Fruit fly (Drosophila melanogaster) whole organism, embryonic: ENCODE measurements around the gene tweek.

Source experiments
- CG5953 ChIP-seq: fragments of 200-800 bp; sonication (Bioruptor generic); IDR thresholded peaks from 2 replicates; pipeline ENCODE4 v1.3.6; 2022; ENCODE audit warnings: missing biosample characterization, missing genetic modification characterization
- Oaz ChIP-seq: fragments of 200-800 bp; sonication (Bioruptor generic); IDR thresholded peaks from 2 replicates; pipeline ENCODE4 v1.3.6; 2022; ENCODE audit warnings: missing biosample characterization, missing genetic modification characterization
- Rfx ChIP-seq: fragments of 200-800 bp; sonication (Bioruptor generic); IDR thresholded peaks from 2 replicates; pipeline ENCODE4 v1.3.6; 2022; ENCODE audit warnings: missing biosample characterization, missing genetic modification characterization
- Stat92E ChIP-seq, 3 experiments: fragments of >200 bp in 2 of 3; fragments of 200-800 bp in 1 of 3; sonication (Bioruptor generic) in 1 of 3; optimal IDR thresholded peaks; 2 replicates each; lab custom pipeline; 2017 to 2019; ENCODE audit warnings: missing biosample characterization in 3 of 3, missing genetic modification characterization in 3 of 3, mild to moderate bottlenecking in 1 of 3, moderate library complexity in 1 of 3
- scrt ChIP-seq: fragments of 200-800 bp; sonication (Bioruptor generic); optimal IDR thresholded peaks from 2 replicates; lab custom pipeline; 2018; ENCODE audit warnings: missing biosample characterization, mild to moderate bottlenecking, missing genetic modification characterization, moderate library complexity

dm6 chr2L:16882372-16882771, 5.9 kb upstream of the tweek start:
- TF ChIP-seq Stat92E (GFP tag; optimal IDR thresholded peaks at IDR 0.05; lab: Kevin White, UChicago) (no peak), Rfx (no peak), Oaz (GFP tag; lab: Robert Waterston, UW) (no peak), scrt (GFP tag; lab: Kevin White, UChicago) (no peak), CG5953 (GFP tag; lab: Robert Waterston, UW) (no peak)
